Fruit fly (Drosophila melanogaster): Measurements from ENCODE around the gene CG17327.
A peak's percentile ranks its signal among the peaks of the same experiment; 100 is the strongest.

Gene CG17327

DNA sequence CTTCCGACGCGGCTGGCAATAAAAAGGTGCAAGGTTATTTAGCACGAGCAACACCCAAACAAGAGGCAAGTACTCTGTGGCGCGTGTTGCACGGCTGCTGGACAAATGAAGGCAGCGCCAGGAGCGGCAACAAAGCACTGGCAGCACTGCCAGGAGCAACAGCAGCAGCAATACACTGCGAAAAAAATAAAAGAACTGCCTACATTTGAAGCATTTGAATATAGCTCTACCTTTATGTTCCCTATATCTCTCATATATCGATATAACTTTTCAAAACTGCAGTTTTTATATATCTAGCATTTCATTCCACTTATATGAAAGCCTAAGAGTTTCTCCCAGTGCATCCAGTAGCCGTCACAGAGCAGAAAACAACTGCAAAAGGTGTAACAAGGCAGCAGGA is 40.1 kb downstream of the CG17327 start (continued):
- TF ChIP-seq pdm3 (GFP tag; optimal IDR thresholded peaks at IDR 0.05) (peak; percentile 1), CG3919 (GFP tag; optimal IDR thresholded peaks at IDR 0.05) (peak; percentile 30), CG10669 (GFP tag; optimal IDR thresholded peaks at IDR 0.05) (no peak), Ets96B (tag; optimal IDR thresholded peaks at IDR 0.05) (no peak), CG10631 (GFP tag; optimal IDR thresholded peaks at IDR 0.05) (peak; percentile 25), Eip75B (GFP tag; optimal IDR thresholded peaks at IDR 0.05) (peak; percentile 19), esn (GFP tag; optimal IDR thresholded peaks at IDR 0.05) (peak; percentile 35), fd85E (GFP tag; optimal IDR thresholded peaks at IDR 0.05) (no peak), CG11762 (GFP tag; optimal IDR thresholded peaks at IDR 0.05; ENCODE audit: insufficient read depth) (no peak), achi (GFP tag; optimal IDR thresholded peaks at IDR 0.05) (peak; percentile 2), CG3032 (tag; optimal IDR thresholded peaks at IDR 0.05) (peak; percentile 40), topi (GFP tag; optimal IDR thresholded peaks at IDR 0.05) (peak; percentile 26), CG32006 (GFP tag; optimal IDR thresholded peaks at IDR 0.05) (peak; percentile 27), CG1621 (tag; optimal IDR thresholded peaks at IDR 0.05) (no peak), Sox14 (GFP tag; optimal IDR thresholded peaks at IDR 0.05) (peak; percentile 15), Gug (GFP tag; IDR thresholded peaks at IDR 0.05) (no peak), CG15336 (GFP tag; IDR thresholded peaks at IDR 0.05) (no peak), fd59A (GFP tag; optimal IDR thresholded peaks at IDR 0.05) (peak; percentile 10), CG6792 (GFP tag; optimal IDR thresholded peaks at IDR 0.05) (peak; percentile 0), eg (GFP tag; IDR thresholded peaks at IDR 0.05) (no peak), CG6163 (GFP tag; IDR thresholded peaks at IDR 0.05) (peak; percentile 66; the same call in 2 of the 3 replicates), CG34406 (GFP tag; optimal IDR thresholded peaks at IDR 0.05) (no peak), Ets21C (GFP tag; optimal IDR thresholded peaks at IDR 0.05) (peak; percentile 6), dsx (GFP tag; optimal IDR thresholded peaks at IDR 0.05; ENCODE audit: poor library complexity, severe bottlenecking) (peak; percentile 23), salr (GFP tag; optimal IDR thresholded peaks at IDR 0.05) (no peak), CG16779 (tag; optimal IDR thresholded peaks at IDR 0.05) (no peak), Sox15 (GFP tag; optimal IDR thresholded peaks at IDR 0.05) (no peak), vri (GFP tag; optimal IDR thresholded peaks at IDR 0.05) (no peak), Hr39 (GFP tag; optimal IDR thresholded peaks at IDR 0.05) (peak; percentile 35), spab (GFP tag; optimal IDR thresholded peaks at IDR 0.05) (peak; percentile 36), svp (GFP tag) (peak; percentile 54)
